Worm (Caenorhabditis elegans) whole organism, L4 larva: Measurements from ENCODE around the gene W09G10.9.
"Not testable (repeated sequence)": the region's sequence is repeated elsewhere in the genome, so short reads cannot be mapped to it uniquely, and the experiment has no call there.

Experiments used
- fos-1 ChIP-seq: fragments of 150-350 bp; optimal IDR thresholded peaks from 2 replicates; lab custom pipeline; 2014; ENCODE audit warnings: missing biosample characterization, missing genetic modification characterization
- lin-13 ChIP-seq: fragments of 150-350 bp; optimal IDR thresholded peaks from 2 replicates; lab custom pipeline; 2014; ENCODE audit warnings: missing biosample characterization, missing genetic modification reagents, missing genetic modification characterization
- mxl-3 ChIP-seq: fragments of 200-800 bp; sonication (Bioruptor generic); optimal IDR thresholded peaks from 2 replicates; lab custom pipeline; 2018; ENCODE audit warnings: mild to moderate bottlenecking, missing genetic modification characterization, missing compliant biosample characterization
- rbr-2 ChIP-seq: sonication (generic microtip); optimal IDR thresholded peaks from 2 replicates; lab custom pipeline; 2016; ENCODE audit warnings: missing genotype, missing genetic modification characterization, missing compliant biosample characterization

DNA sequence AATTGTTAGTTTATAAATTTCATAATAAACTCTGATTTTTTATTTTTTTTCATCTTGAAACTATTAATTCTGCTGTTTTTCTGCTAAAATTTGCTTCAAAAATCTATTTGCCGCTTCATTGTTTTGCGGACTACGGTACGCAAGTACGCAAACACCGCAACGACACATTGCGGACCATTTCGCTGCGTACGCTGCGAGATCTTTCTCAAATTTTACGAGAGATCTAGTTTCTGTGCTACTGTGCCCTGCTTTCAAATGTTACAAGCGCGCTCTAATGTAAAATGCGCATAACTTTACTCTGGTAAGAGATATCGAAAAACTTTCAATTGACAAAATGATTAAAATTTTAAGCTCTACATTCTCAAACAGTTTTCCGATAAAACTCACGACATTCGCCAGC is 1.9 kb downstream of the W09G10.9 start:
- TF ChIP-seq fos-1 (tag; lab: Kevin White, UChicago); mxl-3 (GFP tag; lab: Kevin White, UChicago); lin-13 (GFP tag; lab: Kevin White, UChicago): not testable (repeated sequence)
- TF ChIP-seq rbr-2 (tag; lab: Kevin White, UChicago), result peak; percentile 83
